Fruit fly (Drosophila melanogaster): ENCODE measurements around the gene CG6013.
A peak's percentile ranks its signal among the peaks of the same experiment; 100 is the strongest.

The CG6013 gene

DNA sequence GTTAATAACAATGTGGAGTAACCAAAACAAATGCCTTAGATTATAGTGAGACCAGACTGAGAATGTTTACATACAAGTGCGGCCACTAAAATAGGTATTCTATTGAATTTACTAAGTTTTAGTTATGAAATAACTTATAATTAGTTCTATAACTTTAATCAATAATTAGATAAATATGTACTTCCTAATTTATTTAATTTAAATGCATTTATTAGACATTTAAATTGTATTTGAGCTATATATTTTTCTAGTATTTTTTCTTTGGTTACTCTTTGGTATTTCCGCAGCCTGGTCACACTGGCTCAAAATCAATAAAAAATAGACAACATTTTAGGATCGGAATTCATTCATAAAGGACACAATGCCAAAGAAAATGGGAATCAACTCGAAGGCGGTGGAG, at the start of gene CG6013, which contains the start of gene Prp18 (continued):
- peak; percentile 61 for TF ChIP-seq gfzf (GFP tag; optimal IDR thresholded peaks at IDR 0.05)
- no peak for TF ChIP-seq CG16815 (GFP tag; optimal IDR thresholded peaks at IDR 0.05)
- peak; percentile 60 for TF ChIP-seq CG10654 (GFP tag; optimal IDR thresholded peaks at IDR 0.05)
- TF ChIP-seq CG18764 (GFP tag; optimal IDR thresholded peaks at IDR 0.05), result peak; percentile 30
- TF ChIP-seq CG14710 (tag; optimal IDR thresholded peaks at IDR 0.05), result peak; percentile 83
- TF ChIP-seq gcm (GFP tag; optimal IDR thresholded peaks at IDR 0.05), result peak; percentile 44
- TF ChIP-seq Hsf (GFP tag; optimal IDR thresholded peaks at IDR 0.05), result no peak
- no peak for TF ChIP-seq CG12071 (GFP tag; optimal IDR thresholded peaks at IDR 0.05)
- peak; percentile 87 for TF ChIP-seq CG8924 (tag; optimal IDR thresholded peaks at IDR 0.05)
- TF ChIP-seq bcd (GFP tag; optimal IDR thresholded peaks at IDR 0.05), result peak; percentile 21
- TF ChIP-seq BtbVII (GFP tag; optimal IDR thresholded peaks at IDR 0.05), result peak; percentile 5
- TF ChIP-seq CG4820 (GFP tag; optimal IDR thresholded peaks at IDR 0.05), result peak; percentile 0
- peak; percentile 47 for TF ChIP-seq CG1233 (GFP tag; optimal IDR thresholded peaks at IDR 0.05)
- peak; percentile 40 for TF ChIP-seq CG13123 (GFP tag; optimal IDR thresholded peaks at IDR 0.05)
- no peak for TF ChIP-seq Awh (GFP tag; IDR thresholded peaks at IDR 0.05)
- TF ChIP-seq ems (GFP tag; optimal IDR thresholded peaks at IDR 0.05), result no peak
- TF ChIP-seq crp (GFP tag; optimal IDR thresholded peaks at IDR 0.05), result peak in 1 of 2 experiments; percentile 43
- no peak for TF ChIP-seq al (GFP tag; IDR thresholded peaks at IDR 0.05)
- TF ChIP-seq ind (GFP tag; optimal IDR thresholded peaks at IDR 0.05), result peak; percentile 51
- peak; percentile 25 for TF ChIP-seq CG2120 (GFP tag; optimal IDR thresholded peaks at IDR 0.05)
- TF ChIP-seq CG9797 (GFP tag; optimal IDR thresholded peaks at IDR 0.05), result peak; percentile 71
- peak; percentile 63 for TF ChIP-seq fd3F (GFP tag; optimal IDR thresholded peaks at IDR 0.05)
- peak; percentile 36; the same call in 1 of the 2 replicates for TF ChIP-seq lmd (GFP tag; IDR thresholded peaks at IDR 0.05)
- TF ChIP-seq Fer1 (GFP tag; optimal IDR thresholded peaks at IDR 0.05), result no peak
- TF ChIP-seq CG30020 (tag; optimal IDR thresholded peaks at IDR 0.05), result peak; percentile 65
- TF ChIP-seq HmgD (GFP tag; optimal IDR thresholded peaks at IDR 0.05), result no peak
- TF ChIP-seq dmrt99B (tag; optimal IDR thresholded peaks at IDR 0.05), result peak; percentile 64
- TF ChIP-seq tin (GFP tag; optimal IDR thresholded peaks at IDR 0.05), result peak; percentile 46
- peak; percentile 66 for TF ChIP-seq Nf-YC (tag; optimal IDR thresholded peaks at IDR 0.05)
- peak; percentile 23; the same call in 1 of the 2 replicates for TF ChIP-seq CG13287 (GFP tag; IDR thresholded peaks at IDR 0.05; ENCODE audit: partially characterized antibody)
- no peak for TF ChIP-seq exex (tag; optimal IDR thresholded peaks at IDR 0.05)
- no peak for TF ChIP-seq ssp (GFP tag; IDR thresholded peaks at IDR 0.05)
- peak; percentile 63 for TF ChIP-seq CG10147 (GFP tag; optimal IDR thresholded peaks at IDR 0.05)
- TF ChIP-seq Sox102F (GFP tag; optimal IDR thresholded peaks at IDR 0.05), result peak; percentile 69
- peak; percentile 63 for TF ChIP-seq Hr3 (GFP tag; optimal IDR thresholded peaks at IDR 0.05)
- peak; percentile 32; the same call in 1 of the 2 replicates for TF ChIP-seq ranshi (GFP tag; IDR thresholded peaks at IDR 0.05)
- TF ChIP-seq sob (GFP tag; IDR thresholded peaks at IDR 0.05), result peak; percentile 38; the same call in 1 of the 2 replicates
- TF ChIP-seq CG16863 (GFP tag; optimal IDR thresholded peaks at IDR 0.05), result no peak
- TF ChIP-seq h (optimal IDR thresholded peaks at IDR 0.05), result no peak
- no peak for TF ChIP-seq CG8089 (GFP tag; optimal IDR thresholded peaks at IDR 0.05)
- TF ChIP-seq Six4 (GFP tag; optimal IDR thresholded peaks at IDR 0.05), result peak; percentile 25
- no peak for TF ChIP-seq eve (GFP tag; optimal IDR thresholded peaks at IDR 0.05)
- peak; percentile 47 for TF ChIP-seq YL-1 (GFP tag; optimal IDR thresholded peaks at IDR 0.05)
- TF ChIP-seq salm (tag; optimal IDR thresholded peaks at IDR 0.05), result peak; percentile 7
- TF ChIP-seq CG11504 (tag; optimal IDR thresholded peaks at IDR 0.05), result peak; percentile 81
- TF ChIP-seq row (GFP tag; IDR thresholded peaks at IDR 0.05), result peak; percentile 81
- TF ChIP-seq scrt (GFP tag; optimal IDR thresholded peaks at IDR 0.05), result peak; percentile 15
- peak; percentile 54 for TF ChIP-seq fd96Cb (tag; optimal IDR thresholded peaks at IDR 0.05)
- peak; percentile 13 for TF ChIP-seq CG9437 (GFP tag; optimal IDR thresholded peaks at IDR 0.05)
- TF ChIP-seq Abd-B (GFP tag; optimal IDR thresholded peaks at IDR 0.05), result peak; percentile 80
- peak; percentile 15 for TF ChIP-seq CG6683 (GFP tag; optimal IDR thresholded peaks at IDR 0.05)

All from whole organism, embryonic.